Worm (Caenorhabditis elegans): ENCODE data around the gene fbxa-19.

DNA sequence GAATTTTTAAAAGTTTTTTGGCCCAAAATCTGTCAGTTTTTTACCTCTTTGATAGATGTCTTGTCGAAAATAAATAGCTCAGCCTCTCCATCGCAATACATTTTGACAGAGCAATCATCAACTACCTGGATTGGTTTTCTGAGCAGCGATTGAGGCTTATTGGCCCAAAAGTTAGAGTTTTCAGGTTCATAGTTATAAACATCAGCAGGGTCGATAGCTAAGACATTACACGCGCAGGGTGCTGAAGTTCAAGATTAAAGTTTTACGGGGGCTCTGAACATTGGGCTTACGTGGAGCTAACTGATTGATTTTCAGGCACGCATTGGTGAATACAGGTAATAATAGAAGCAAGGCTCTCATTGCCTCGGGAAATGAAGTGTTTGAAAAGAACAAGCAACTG lies 44.5 kb downstream of the fbxa-19 start, which contains the start of gene Y82E9BR.9:
- TF ChIP-seq him-1 (tag; optimal IDR thresholded peaks at IDR 0.05) = no peak
- no peak for TF ChIP-seq W03F9.2 (tag; optimal IDR thresholded peaks at IDR 0.05)
